Worm (Caenorhabditis elegans): ENCODE results near the gene hpo-34.
A peak's percentile ranks its signal among the peaks of the same experiment; 100 is the strongest.

The hpo-34 gene

DNA sequence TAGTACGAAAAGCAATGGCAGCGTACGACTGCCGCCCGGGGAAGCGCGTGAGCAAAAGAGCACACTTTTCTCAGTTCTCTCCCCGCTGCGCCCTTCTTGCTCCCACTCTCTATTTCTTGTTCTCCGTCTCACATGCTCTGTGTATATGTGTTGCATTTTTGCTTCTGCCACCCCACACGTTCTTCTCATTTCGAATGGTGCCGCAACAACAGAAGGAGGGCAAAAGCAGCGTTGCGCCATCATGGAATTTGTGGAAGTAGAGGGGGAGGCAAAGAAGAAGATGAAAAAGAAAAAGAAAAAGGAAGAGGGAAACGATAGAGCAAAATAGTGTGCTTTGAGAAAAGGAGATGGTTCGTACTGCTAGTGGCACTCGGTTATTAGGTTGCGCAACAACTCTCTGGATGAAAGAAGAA is 51.5 kb downstream of the hpo-34 start:
- TF ChIP-seq unc-86 (tag; optimal IDR thresholded peaks at IDR 0.05) (no peak), nhr-11 (tag; optimal IDR thresholded peaks at IDR 0.05) (no peak), ceh-34 (tag; optimal IDR thresholded peaks at IDR 0.05) (peak; percentile 61), K09A11.1 (tag; optimal IDR thresholded peaks at IDR 0.05; ENCODE audit: insufficient read depth) (no peak), ceh-48 (tag; optimal IDR thresholded peaks at IDR 0.05) (no peak), pqm-1 (tag; optimal IDR thresholded peaks at IDR 0.05) (no peak), ceh-30 (tag; optimal IDR thresholded peaks at IDR 0.05) (no peak), syd-9 (tag; optimal IDR thresholded peaks at IDR 0.05) (peak; percentile 43), dve-1 (tag; optimal IDR thresholded peaks at IDR 0.05) (no peak), unc-3 (GFP tag; conservative IDR thresholded peaks at IDR 0.05) (no peak), unc-3 (tag; optimal IDR thresholded peaks at IDR 0.05) (no peak), hlh-13 (GFP tag; optimal IDR thresholded peaks at IDR 0.05) (peak; percentile 14), fkh-6 (tag; optimal IDR thresholded peaks at IDR 0.05) (no peak), pha-2 (tag; optimal IDR thresholded peaks at IDR 0.05) (no peak), tbx-2 (tag; optimal IDR thresholded peaks at IDR 0.05) (peak; percentile 61), pros-1 (tag; optimal IDR thresholded peaks at IDR 0.05) (peak; percentile 79), pag-3 (tag; optimal IDR thresholded peaks at IDR 0.05; ENCODE audit: borderline replicate concordance) (no peak), tbx-7 (tag; optimal IDR thresholded peaks at IDR 0.05) (no peak), ahr-1 (tag; optimal IDR thresholded peaks at IDR 0.05) (no peak), K02D7.2 (tag; optimal IDR thresholded peaks at IDR 0.05) (no peak), ttx-3 (tag; optimal IDR thresholded peaks at IDR 0.05) (no peak), mec-3 (tag; optimal IDR thresholded peaks at IDR 0.05; ENCODE audit: borderline replicate concordance) (peak; percentile 29), ceh-18 (tag; optimal IDR thresholded peaks at IDR 0.05) (peak; percentile 93), sdc-2 (tag; optimal IDR thresholded peaks at IDR 0.05) (peak; percentile 70), elt-4 (tag; optimal IDR thresholded peaks at IDR 0.05) (no peak), rnt-1 (tag; optimal IDR thresholded peaks at IDR 0.05) (peak; percentile 11), gmeb-2 (tag; optimal IDR thresholded peaks at IDR 0.05) (no peak), lim-6 (tag; optimal IDR thresholded peaks at IDR 0.05) (no peak), lin-11 (tag; optimal IDR thresholded peaks at IDR 0.05) (no peak), C38D4.7 (GFP tag; optimal IDR thresholded peaks at IDR 0.05) (peak; percentile 42), ceh-24 (tag; optimal IDR thresholded peaks at IDR 0.05) (no peak), ceh-6 (GFP tag; optimal IDR thresholded peaks at IDR 0.05) (no peak), ztf-16 (tag; optimal IDR thresholded peaks at IDR 0.05) (no peak), madf-2 (tag; optimal IDR thresholded peaks at IDR 0.05) (no peak), ets-4 (tag; optimal IDR thresholded peaks at IDR 0.05) (no peak), T23F11.4 (GFP tag; optimal IDR thresholded peaks at IDR 0.05) (no peak), hlh-6 (tag; optimal IDR thresholded peaks at IDR 0.05) (no peak), fax-1 (tag; optimal IDR thresholded peaks at IDR 0.05) (peak; percentile 24), nhr-232 (tag; optimal IDR thresholded peaks at IDR 0.05) (no peak), elt-2 (tag; optimal IDR thresholded peaks at IDR 0.05) (no peak), hlh-8 (tag; optimal IDR thresholded peaks at IDR 0.05) (peak; percentile 41), fkh-10 (GFP tag; optimal IDR thresholded peaks at IDR 0.05) (peak; percentile 12), unc-55 (GFP tag; optimal IDR thresholded peaks at IDR 0.05) (peak; percentile 31), che-1 (tag; optimal IDR thresholded peaks at IDR 0.05) (no peak), pax-1 (tag; optimal IDR thresholded peaks at IDR 0.05) (no peak), ref-2 (tag; optimal IDR thresholded peaks at IDR 0.05) (peak; percentile 47), pat-9 (tag; optimal IDR thresholded peaks at IDR 0.05) (peak; percentile 2), sox-2 (GFP tag; IDR thresholded peaks at IDR 0.05) (no peak), eyg-1 (tag; optimal IDR thresholded peaks at IDR 0.05) (no peak), C08G9.2 (tag; optimal IDR thresholded peaks at IDR 0.05) (peak; percentile 52), dmd-4 (tag; optimal IDR thresholded peaks at IDR 0.05; ENCODE audit: borderline replicate concordance) (peak; percentile 75), unc-42 (tag; optimal IDR thresholded peaks at IDR 0.05) (peak; percentile 85), ceh-2 (tag; optimal IDR thresholded peaks at IDR 0.05) (no peak), nfya-1 (tag; optimal IDR thresholded peaks at IDR 0.05) (peak; percentile 69)
